Worm (Caenorhabditis elegans) whole organism, L3 larva: ENCODE measurements around the gene ZK829.1.

Experiments used
- R02D3.7 ChIP-seq: fragments of 150-350 bp; optimal IDR thresholded peaks from 2 replicates; lab custom pipeline; 2014; ENCODE audit warnings: missing biosample characterization, missing genetic modification characterization
- ama-1 ChIP-seq: fragments of 150-350 bp; optimal IDR thresholded peaks from 2 replicates; lab custom pipeline; 2018
- ceh-28 ChIP-seq: fragments of 150-350 bp; optimal IDR thresholded peaks from 2 replicates; lab custom pipeline; 2014; ENCODE audit warnings: missing biosample characterization, missing genetic modification reagents, missing genetic modification characterization
- elt-2 ChIP-seq: sonication (generic microtip); optimal IDR thresholded peaks from 2 replicates; lab custom pipeline; 2016; ENCODE audit warnings: missing genetic modification reagents, mild to moderate bottlenecking, missing genetic modification characterization, missing compliant biosample characterization
- lin-39 ChIP-seq: fragments of 150-350 bp; optimal IDR thresholded peaks from 2 replicates; lab custom pipeline; 2018; ENCODE audit warnings: missing biosample characterization, missing genetic modification reagents, missing genetic modification characterization
- nhr-237 ChIP-seq: fragments of 150-350 bp; optimal IDR thresholded peaks from 2 replicates; lab custom pipeline; 2014; ENCODE audit warnings: missing biosample characterization, missing genetic modification characterization
- unc-62 ChIP-seq: fragments of 150-350 bp; sonication (generic microtip); optimal IDR thresholded peaks from 4 replicates; lab custom pipeline; 2014; ENCODE audit warnings: missing biosample characterization, missing genetic modification reagents, missing genetic modification characterization

DNA sequence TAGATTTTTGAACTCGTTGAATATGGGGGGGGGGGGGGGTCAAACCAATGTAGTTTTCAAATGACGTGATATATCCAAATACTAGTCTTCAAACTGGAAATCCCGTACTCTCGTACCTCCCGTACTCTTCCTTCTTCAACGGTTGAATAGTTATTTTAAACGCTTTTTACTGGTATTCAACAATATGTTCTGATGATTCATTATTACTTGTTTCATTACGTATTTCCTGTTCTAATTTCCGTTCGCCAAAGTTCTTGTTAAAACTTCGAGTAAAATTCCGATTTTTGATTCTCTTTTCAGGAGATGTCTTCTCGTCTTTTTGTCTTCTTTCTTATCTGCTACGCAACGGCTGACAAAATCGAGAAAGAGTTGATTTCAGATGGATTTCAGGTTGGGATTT is 11.6 kb downstream of the ZK829.1 start, which contains the start of gene nhx-9:
- TF ChIP-seq ceh-28 (tag; lab: Kevin White, UChicago) (no peak), nhr-237 (tag; lab: Kevin White, UChicago) (no peak), unc-62 (GFP tag; lab: Kevin White, UChicago) (no peak), elt-2 (tag; lab: Kevin White, UChicago) (no peak), R02D3.7 (no peak), ama-1 (lab: Kevin White, UChicago) (no peak), lin-39 (tag; lab: Kevin White, UChicago) (no peak)
